Fruit fly (Drosophila melanogaster): Measurements from ENCODE around the gene kmr.

DNA sequence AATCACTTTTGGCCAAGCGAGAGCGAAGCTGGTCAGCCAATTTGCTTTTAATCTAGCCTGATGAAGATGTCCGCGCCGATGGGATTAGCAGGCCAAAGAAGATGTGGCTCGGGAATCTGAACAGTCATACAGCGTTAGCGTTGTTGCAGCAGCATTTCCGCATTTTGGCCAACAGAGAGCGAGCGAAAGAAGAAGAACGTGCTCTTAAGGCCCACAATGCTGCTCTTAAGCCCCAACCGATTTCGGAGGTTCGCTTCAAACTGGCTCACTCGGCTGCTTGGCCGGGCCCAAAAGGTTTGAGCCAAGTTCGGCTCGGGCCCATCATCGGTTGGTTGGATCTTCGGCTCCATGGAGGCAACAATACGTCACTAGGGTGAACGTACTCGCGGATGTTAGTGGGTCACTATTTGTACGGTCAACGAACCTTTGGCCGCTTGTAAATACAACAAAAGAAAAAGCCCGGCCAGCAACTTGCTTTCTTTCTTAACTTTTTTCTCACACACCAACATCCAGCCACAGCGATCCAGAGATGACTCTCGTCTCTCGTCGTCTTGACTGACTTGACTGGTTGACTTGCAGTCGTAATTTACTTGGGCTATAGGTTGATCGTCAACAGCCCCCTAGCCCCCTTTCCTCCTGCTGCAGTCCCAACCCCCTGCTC lies 74.7 kb downstream of the kmr start:
- no peak for TF ChIP-seq emc (GFP tag; optimal IDR thresholded peaks at IDR 0.05)
- TF ChIP-seq Hand (GFP tag; optimal IDR thresholded peaks at IDR 0.05): no peak
- no peak for TF ChIP-seq sc (optimal IDR thresholded peaks at IDR 0.05)
- no peak for TF ChIP-seq sc (GFP tag; optimal IDR thresholded peaks at IDR 0.05)
- no peak for TF ChIP-seq Chrac-16 (GFP tag; optimal IDR thresholded peaks at IDR 0.05)
- TF ChIP-seq dan (GFP tag; IDR thresholded peaks at IDR 0.05): no peak
